Worm (Caenorhabditis elegans) whole organism, L1 larva: Measurements from ENCODE around the gene paqr-1.
"Not testable (repeated sequence)": the region's sequence is repeated elsewhere in the genome, so short reads cannot be mapped to it uniquely, and the experiment has no call there.

Experiments
- C16A3.4 ChIP-seq: fragments of 150-350 bp; optimal IDR thresholded peaks from 2 replicates; lab custom pipeline; 2014; ENCODE audit warnings: missing biosample characterization, missing genetic modification characterization
- C34B4.2 ChIP-seq: sonication (generic microtip); optimal IDR thresholded peaks from 2 replicates; lab custom pipeline; 2017; ENCODE audit warnings: mild to moderate bottlenecking, missing genetic modification characterization, missing compliant biosample characterization
- Y116A8C.19 ChIP-seq: sonication (generic microtip); optimal IDR thresholded peaks from 2 replicates; lab custom pipeline; 2016; ENCODE audit warnings: missing compliant biosample characterization, missing genetic modification characterization, borderline replicate concordance
- aly-2 ChIP-seq: fragments of 150-350 bp; optimal IDR thresholded peaks from 2 replicates; lab custom pipeline; 2014; ENCODE audit warnings: missing biosample characterization, missing genetic modification characterization
- ama-1 ChIP-seq: fragments of 150-350 bp; optimal IDR thresholded peaks from 2 replicates; lab custom pipeline; 2014
- ceh-90 ChIP-seq: sonication (generic microtip); optimal IDR thresholded peaks from 2 replicates; lab custom pipeline; 2016; ENCODE audit warnings: missing genetic modification characterization, missing compliant biosample characterization
- ces-1 ChIP-seq: fragments of 150-350 bp; optimal IDR thresholded peaks from 2 replicates; lab custom pipeline; 2014; ENCODE audit warnings: missing biosample characterization, missing genetic modification reagents, missing genetic modification characterization
- dpl-1 ChIP-seq, 3 experiments: fragments of 150-350 bp in 2 of 3; sonication (generic microtip) in 1 of 3; optimal IDR thresholded peaks; 2 replicates each; lab custom pipeline; 2014 to 2017; ENCODE audit warnings: missing biosample characterization in 3 of 3, missing genetic modification characterization in 3 of 3, missing genetic modification reagents in 3 of 3
- efl-1 ChIP-seq, 4 experiments: fragments of 150-350 bp; optimal IDR thresholded peaks in 3 of 4; peaks in 1 of 4; 1 replicate in 1 of 4; 2 replicates in 3 of 4; lab custom pipeline; 2014; ENCODE audit warnings: missing biosample characterization in 2 of 4, missing genetic modification characterization in 2 of 4, missing genetic modification reagents in 2 of 4
- efl-3 ChIP-seq: fragments of 200-800 bp; sonication (Bioruptor generic); optimal IDR thresholded peaks from 2 replicates; lab custom pipeline; 2018; ENCODE audit warnings: mild to moderate bottlenecking, missing genetic modification characterization, missing compliant biosample characterization
- egl-13 ChIP-seq: sonication (generic microtip); optimal IDR thresholded peaks from 2 replicates; lab custom pipeline; 2016; ENCODE audit warnings: missing genotype, missing genetic modification reagents, missing genetic modification characterization, missing compliant biosample characterization
- elt-2 ChIP-seq: sonication (generic microtip); optimal IDR thresholded peaks from 2 replicates; lab custom pipeline; 2016; ENCODE audit warnings: missing genetic modification characterization, mild to moderate bottlenecking, inconsistent platforms, missing compliant biosample characterization, missing genetic modification reagents
- fkh-8 ChIP-seq: sonication (generic microtip); optimal IDR thresholded peaks from 2 replicates; lab custom pipeline; 2016; ENCODE audit warnings: mild to moderate bottlenecking, missing genetic modification characterization, missing compliant biosample characterization
- irx-1 ChIP-seq: sonication (generic microtip); optimal IDR thresholded peaks from 2 replicates; lab custom pipeline; 2016; ENCODE audit warnings: missing genetic modification characterization, missing compliant biosample characterization
- isw-1 ChIP-seq: fragments of 200-800 bp; sonication (Bioruptor generic); IDR thresholded peaks from 2 replicates; pipeline ENCODE4 v1.3.6; 2022; ENCODE audit warnings: missing genetic modification characterization, missing compliant biosample characterization
- lin-14 ChIP-seq: fragments of 200-800 bp; sonication (Bioruptor generic); optimal IDR thresholded peaks from 2 replicates; lab custom pipeline; 2018; ENCODE audit warnings: mild to moderate bottlenecking, missing genetic modification characterization, moderate library complexity, missing compliant biosample characterization
- lin-35 ChIP-seq, 2 experiments: fragments of 150-350 bp; optimal IDR thresholded peaks; 2 replicates each; lab custom pipeline; 2014; ENCODE audit warnings: missing biosample characterization in 2 of 2, missing genetic modification characterization in 2 of 2, missing genetic modification reagents in 2 of 2
- mep-1 ChIP-seq: fragments of 150-350 bp; optimal IDR thresholded peaks from 2 replicates; lab custom pipeline; 2014; ENCODE audit warnings: missing biosample characterization, missing genetic modification characterization
- nhr-28 ChIP-seq: fragments of 150-350 bp; optimal IDR thresholded peaks from 2 replicates; lab custom pipeline; 2014; ENCODE audit warnings: missing biosample characterization, missing genetic modification characterization
- nhr-76 ChIP-seq: sonication (generic microtip); optimal IDR thresholded peaks from 2 replicates; lab custom pipeline; 2017; ENCODE audit warnings: missing biosample characterization, missing genetic modification characterization
- nhr-77 ChIP-seq: fragments of 150-350 bp; optimal IDR thresholded peaks from 2 replicates; lab custom pipeline; 2014; ENCODE audit warnings: missing biosample characterization, missing genetic modification characterization
- nhr-90 ChIP-seq: sonication (generic microtip); optimal IDR thresholded peaks from 2 replicates; lab custom pipeline; 2016; ENCODE audit warnings: mild to moderate bottlenecking, missing genetic modification characterization, missing compliant biosample characterization; ENCODE audit not compliant: poor library complexity
- pax-3 ChIP-seq: fragments of 200-800 bp; sonication (Bioruptor generic); optimal IDR thresholded peaks from 2 replicates; lab custom pipeline; 2018; ENCODE audit warnings: mild to moderate bottlenecking, missing genetic modification characterization, moderate library complexity, missing compliant biosample characterization
- pqm-1 ChIP-seq: sonication (generic microtip); optimal IDR thresholded peaks from 3 replicates; lab custom pipeline; 2017; ENCODE audit warnings: missing biosample characterization, missing genetic modification characterization
- skn-1 ChIP-seq: fragments of 150-350 bp; optimal IDR thresholded peaks from 2 replicates; lab custom pipeline; 2014; ENCODE audit warnings: missing biosample characterization, missing genetic modification characterization

Gene paqr-1

ce11 chrIV:6598740-6599139 is 43.5 kb upstream of the paqr-1 start, which contains the start of gene nspb-5:
nspb-5 (plus strand) TSS chrIV:6599040.
- TF ChIP-seq efl-3; nhr-76 (tag; lab: Kevin White, UChicago); nhr-77: not testable (repeated sequence)

DNA sequence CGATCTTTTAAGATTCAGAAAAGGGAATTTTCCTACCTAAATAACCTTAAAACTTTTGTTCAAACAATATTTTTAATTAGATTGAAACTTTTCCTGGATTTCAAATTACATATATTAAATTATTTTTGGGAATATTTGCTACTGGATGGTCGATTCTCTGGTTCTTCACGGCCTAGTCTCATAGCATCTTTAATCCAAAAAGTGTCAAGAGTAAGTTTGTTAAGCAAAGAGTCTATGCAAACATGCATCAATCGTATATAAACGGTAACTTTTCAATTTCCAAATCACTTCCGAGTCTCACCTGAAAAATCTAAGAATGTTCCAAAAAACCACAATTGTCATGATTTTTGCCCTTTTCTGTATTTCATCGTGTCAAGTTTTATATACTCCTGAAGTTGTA is 42.7 kb upstream of the paqr-1 start, which contains the start of gene nspb-4:
Gene nspb-4, plus strand, starts transcription at position 301 of the 400 bp plus-strand sequence.
- TF ChIP-seq skn-1 (tag; lab: Kevin White, UChicago); ama-1; ces-1 (GFP tag; lab: Kevin White, UChicago): not testable (repeated sequence)

ce11 chrIV:6597298-6597697 is 42.1 kb upstream of the paqr-1 start, which contains the start of gene F38A5.6:
F38A5.6 (minus strand) TSS chrIV:6597398.
- TF ChIP-seq aly-2 (tag; lab: Kevin White, UChicago), result no peak
- TF ChIP-seq efl-1 (optimal IDR thresholded peaks at IDR 0.05; lab: Kevin White, UChicago), result no peak
- TF ChIP-seq efl-1 (GFP tag; optimal IDR thresholded peaks at IDR 0.05 in 1 of 2; lab: Kevin White, UChicago), result peak in 1 of 2 experiments; percentile 88

DNA sequence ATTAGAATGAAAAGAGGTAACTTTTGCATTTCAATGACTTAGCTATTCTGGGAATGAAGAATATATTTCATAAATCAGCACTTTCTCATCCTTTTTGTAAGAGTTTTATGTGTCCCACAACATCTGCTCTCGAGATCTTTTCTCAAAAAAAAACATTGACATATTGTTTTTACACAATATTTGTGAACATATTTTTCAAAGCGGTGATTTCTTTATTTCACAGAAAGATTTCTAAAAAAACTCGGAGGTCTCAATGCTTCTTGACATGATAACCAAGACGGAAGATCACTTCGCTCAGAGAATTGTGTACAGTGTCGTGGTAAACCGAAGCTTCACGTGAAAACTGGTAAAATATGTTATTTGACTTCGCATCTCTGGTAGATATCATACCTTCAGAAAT is 40.7 kb upstream of the paqr-1 start, which contains the start of gene F38A5.22:
Gene F38A5.22, minus strand, starts transcription at position 29 of the 400 bp plus-strand sequence.
- no peak for TF ChIP-seq irx-1 (tag; lab: Kevin White, UChicago)
- TF ChIP-seq nhr-90 (tag; lab: Kevin White, UChicago), result no peak
- no peak for TF ChIP-seq lin-14 (GFP tag; lab: Kevin White, UChicago)
- no peak for TF ChIP-seq pqm-1
- TF ChIP-seq C16A3.4 (tag; lab: Kevin White, UChicago), result no peak
- TF ChIP-seq dpl-1 (GFP tag; optimal IDR thresholded peaks at IDR 0.05; lab: Kevin White, UChicago), result no peak
- TF ChIP-seq Y116A8C.19 (tag; lab: Kevin White, UChicago), result no peak
- TF ChIP-seq mep-1 (tag; lab: Kevin White, UChicago), result no peak
- TF ChIP-seq efl-3, result no peak
- TF ChIP-seq lin-35 (GFP tag; optimal IDR thresholded peaks at IDR 0.05; lab: Kevin White, UChicago), result no peak
- no peak for TF ChIP-seq fkh-8 (tag; lab: Kevin White, UChicago)
- TF ChIP-seq C34B4.2 (tag; lab: Kevin White, UChicago), result no peak
- no peak for TF ChIP-seq ama-1
- no peak for TF ChIP-seq pax-3

DNA sequence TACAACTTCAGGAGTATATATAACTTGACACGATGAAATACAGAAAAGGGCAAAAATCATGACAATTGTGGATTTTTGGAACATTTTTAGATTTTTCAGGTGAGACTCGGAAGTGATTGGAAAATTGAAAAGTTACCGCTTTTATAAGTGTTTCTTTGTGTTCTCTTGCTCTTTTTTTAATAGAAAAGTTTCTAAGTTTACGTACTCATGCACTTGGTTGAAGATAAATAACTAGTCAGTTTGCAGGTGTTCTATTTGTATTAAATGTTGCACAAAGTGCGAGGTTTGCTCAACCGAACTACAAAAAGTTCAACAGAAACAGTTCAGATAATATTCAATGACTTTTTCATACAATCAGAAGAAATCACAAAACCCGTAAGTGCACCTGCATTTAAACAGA is 39.6 kb upstream of the paqr-1 start, which contains the start of gene nspb-3:
Gene nspb-3, minus strand, starts transcription at position 101 of the 400 bp plus-strand sequence.
- not testable (repeated sequence) for TF ChIP-seq ceh-90 (tag; lab: Kevin White, UChicago); egl-13; Y116A8C.19 (tag; lab: Kevin White, UChicago)

DNA sequence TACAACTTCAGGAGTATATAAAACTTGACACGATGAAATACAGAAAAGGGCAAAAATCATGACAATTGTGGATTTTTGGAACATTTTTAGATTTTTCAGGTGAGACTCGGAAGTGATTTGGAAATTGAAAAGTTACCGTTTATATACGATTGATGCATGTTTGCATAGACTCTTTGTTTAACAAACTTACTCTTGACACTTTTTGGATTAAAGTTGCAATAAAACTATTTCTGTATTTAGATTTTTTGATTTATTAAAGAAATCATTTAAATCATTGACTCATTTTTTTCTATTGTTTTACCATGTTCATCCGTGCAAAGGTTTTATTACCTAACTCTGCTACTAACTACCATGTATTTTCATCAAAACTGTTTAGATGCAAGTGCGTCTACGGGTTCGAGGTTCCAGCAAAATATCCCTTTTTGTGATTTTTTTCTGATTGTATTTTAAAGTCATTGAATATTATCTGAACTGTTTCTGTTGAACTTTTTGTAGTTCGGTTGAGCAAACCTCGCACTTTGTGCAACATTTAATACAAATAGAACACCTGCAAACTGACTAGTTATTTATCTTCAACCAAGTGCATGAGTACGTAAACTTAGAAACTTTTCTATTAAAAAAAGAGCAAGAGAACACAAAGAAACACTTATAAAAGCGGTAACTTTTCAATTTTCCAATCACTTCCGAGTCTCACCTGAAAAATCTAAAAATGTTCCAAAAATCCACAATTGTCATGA is 35.9 kb upstream of the paqr-1 start, which contains the start of the genes nspb-1 and nspb-2:
Gene nspb-1, minus strand, starts transcription at position 101 of the 737 bp plus-strand sequence.
Gene nspb-2, plus strand, starts transcription at position 687 of the 737 bp plus-strand sequence.
- TF ChIP-seq efl-3; nhr-28 (tag; lab: Kevin White, UChicago); isw-1 (GFP tag; lab: Robert Waterston, UW): not testable (repeated sequence)
- TF ChIP-seq, all 84 proteins: peak for 0; not testable (repeated sequence) for 84

- no peak for TF ChIP-seq mep-1 (tag; lab: Kevin White, UChicago)
- TF ChIP-seq elt-2, result peak; percentile 46
Observed at ce11 chrIV:6590029-6590428, 34.8 kb upstream of the paqr-1 start, which contains the start of the genes lec-11 and irld-7. lec-11 (minus strand) TSS chrIV:6590154. irld-7 (plus strand) TSS chrIV:6590360.
